Worm (Caenorhabditis elegans): Measurements from ENCODE around the gene K01A2.5.

Gene K01A2.5

ce11 chrII:285627-286550, 15.2 kb upstream of the K01A2.5 start, which contains the start of gene B0432.10 (continued):
- TF ChIP-seq Y5F2A.4 (GFP tag; optimal IDR thresholded peaks at IDR 0.05) (no peak), hlh-11 (tag; optimal IDR thresholded peaks at IDR 0.05) (peak; percentile 64), spr-3 (GFP tag; optimal IDR thresholded peaks at IDR 0.05) (peak; percentile 11), ama-1 (optimal IDR thresholded peaks at IDR 0.05) (no peak), ztf-11 (tag; optimal IDR thresholded peaks at IDR 0.05) (no peak), nhr-48 (tag; optimal IDR thresholded peaks at IDR 0.05) (no peak), aly-2 (tag; optimal IDR thresholded peaks at IDR 0.05) (no peak), pha-4 (GFP tag; IDR thresholded peaks at IDR 0.05) (peak; percentile 51; the same call in 1 of the 2 replicates), pha-4 (tag; optimal IDR thresholded peaks at IDR 0.05) (peak; percentile 92), ZK546.5 (tag; optimal IDR thresholded peaks at IDR 0.05) (no peak), pqm-1 (tag; optimal IDR thresholded peaks at IDR 0.05) (peak; percentile 19), ceh-20 (GFP tag; IDR thresholded peaks at IDR 0.05) (peak; percentile 62; the same call in 1 of the 2 replicates), rbr-2 (tag; optimal IDR thresholded peaks at IDR 0.05) (peak; percentile 64), ceh-32 (tag; optimal IDR thresholded peaks at IDR 0.05; ENCODE audit: poor library complexity) (no peak), T20F7.1 (GFP tag; optimal IDR thresholded peaks at IDR 0.05) (peak; percentile 85), gei-8 (GFP tag; optimal IDR thresholded peaks at IDR 0.05) (no peak), nhr-25 (tag; optimal IDR thresholded peaks at IDR 0.05; ENCODE audit: borderline replicate concordance, insufficient read depth) (no peak), nhr-237 (tag; optimal IDR thresholded peaks at IDR 0.05) (no peak), daf-16 (GFP tag; optimal IDR thresholded peaks at IDR 0.05) (no peak), daf-16 (tag; optimal IDR thresholded peaks at IDR 0.05) (peak; percentile 45), ces-1 (GFP tag; optimal IDR thresholded peaks at IDR 0.05) (no peak), tra-1 (GFP tag; IDR thresholded peaks at IDR 0.05) (no peak), mep-1 (tag; optimal IDR thresholded peaks at IDR 0.05) (peak; percentile 79), aha-1 (tag) (peak; percentile 95), nhr-10 (tag; optimal IDR thresholded peaks at IDR 0.05) (no peak), ceh-28 (tag; optimal IDR thresholded peaks at IDR 0.05) (no peak), mes-2 (tag; optimal IDR thresholded peaks at IDR 0.05; ENCODE audit: poor library complexity, severe bottlenecking) (peak; percentile 91), F37D6.2 (tag; optimal IDR thresholded peaks at IDR 0.05) (peak; percentile 46), nhr-6 (tag; optimal IDR thresholded peaks at IDR 0.05) (peak; percentile 20), nhr-111 (GFP tag; optimal IDR thresholded peaks at IDR 0.05) (no peak), ZK337.2 (GFP tag; IDR thresholded peaks at IDR 0.05) (no peak), zip-11 (GFP tag; IDR thresholded peaks at IDR 0.05) (no peak), hlh-30 (tag; optimal IDR thresholded peaks at IDR 0.05; ENCODE audit: insufficient read depth) (peak; percentile 65), nhr-76 (tag; optimal IDR thresholded peaks at IDR 0.05) (no peak), mdl-1 (tag; optimal IDR thresholded peaks at IDR 0.05) (no peak), snpc-4 (tag; optimal IDR thresholded peaks at IDR 0.05) (no peak), hmg-1.1 (GFP tag; IDR thresholded peaks at IDR 0.05) (peak; percentile 42; the same call in 1 of the 2 replicates), lin-38 (GFP tag; IDR thresholded peaks at IDR 0.05) (peak; percentile 86), lin-13 (GFP tag; optimal IDR thresholded peaks at IDR 0.05) (peak; percentile 62), F49E8.2 (tag; optimal IDR thresholded peaks at IDR 0.05; ENCODE audit: borderline replicate concordance) (no peak), dpl-1 (GFP tag; optimal IDR thresholded peaks at IDR 0.05) (peak; percentile 96), madf-9 (GFP tag; conservative IDR thresholded peaks at IDR 0.05) (no peak), zag-1 (tag; optimal IDR thresholded peaks at IDR 0.05) (no peak), dmd-9 (GFP tag; IDR thresholded peaks at IDR 0.05) (no peak), dmd-8 (GFP tag; IDR thresholded peaks at IDR 0.05) (no peak), zfp-3 (GFP tag; conservative IDR thresholded peaks at IDR 0.05) (no peak), dve-1 (tag; optimal IDR thresholded peaks at IDR 0.05; ENCODE audit: insufficient read depth) (peak; percentile 86), saeg-2 (GFP tag; IDR thresholded peaks at IDR 0.05) (no peak), mdt-29 (GFP tag; IDR thresholded peaks at IDR 0.05) (no peak)

Data from whole organism, L4 larva.